Fruit fly (Drosophila melanogaster) whole organism, embryonic: Measurements from ENCODE around the gene GAPcenA.
A peak's percentile ranks its signal among the peaks of the same experiment; 100 is the strongest.

Experiments used
- Abd-B ChIP-seq: fragments of 200-800 bp; sonication (Bioruptor generic); optimal IDR thresholded peaks from 2 replicates; lab custom pipeline; 2018; ENCODE audit warnings: missing biosample characterization, mild to moderate bottlenecking, missing genetic modification characterization, moderate library complexity
- CG11398 ChIP-seq: fragments of 200-800 bp; sonication (Bioruptor generic); optimal IDR thresholded peaks from 2 replicates; lab custom pipeline; 2016; ENCODE audit warnings: missing biosample characterization, missing genetic modification characterization
- CG11456 ChIP-seq: fragments of 200-800 bp; sonication (Bioruptor generic); IDR thresholded peaks from 3 replicates; pipeline ENCODE4 v1.3.6; 2022; ENCODE audit warnings: missing biosample characterization, missing genetic modification characterization
- CG12219 ChIP-seq: fragments of 200-800 bp; sonication (Bioruptor generic); optimal IDR thresholded peaks from 3 replicates; lab custom pipeline; 2018; ENCODE audit warnings: missing biosample characterization, mild to moderate bottlenecking, missing genetic modification characterization
- CG12942 ChIP-seq: fragments of 200-800 bp; sonication (Bioruptor generic); optimal IDR thresholded peaks from 3 replicates; lab custom pipeline; 2016; ENCODE audit warnings: missing biosample characterization, missing genetic modification characterization
- CG13287 ChIP-seq: fragments of 200-800 bp; sonication (Bioruptor generic); IDR thresholded peaks from 2 replicates; pipeline ENCODE4 v1.3.6; 2022; ENCODE audit warnings: missing biosample characterization, missing genetic modification characterization; ENCODE audit not compliant: partially characterized antibody
- CG13296 ChIP-seq: fragments of 200-800 bp; sonication (Bioruptor generic); optimal IDR thresholded peaks from 3 replicates; lab custom pipeline; 2018; ENCODE audit warnings: missing biosample characterization, mild to moderate bottlenecking, missing genetic modification characterization
- CG17568 ChIP-seq: fragments of 200-800 bp; sonication (Bioruptor generic); optimal IDR thresholded peaks from 2 replicates; lab custom pipeline; 2018; ENCODE audit warnings: missing biosample characterization, mild to moderate bottlenecking, missing genetic modification characterization, moderate library complexity
- CG17829 ChIP-seq: fragments of 200-800 bp; optimal IDR thresholded peaks from 2 replicates; lab custom pipeline; 2019; ENCODE audit warnings: missing biosample characterization, mild to moderate bottlenecking, missing genetic modification characterization, moderate library complexity
- CG18011 ChIP-seq: fragments of 200-800 bp; sonication (Bioruptor generic); optimal IDR thresholded peaks from 2 replicates; lab custom pipeline; 2017; ENCODE audit warnings: missing biosample characterization, missing genetic modification characterization, mild to moderate bottlenecking, moderate library complexity, missing genotype
- CG30431 ChIP-seq: fragments of 200-800 bp; sonication (Bioruptor generic); optimal IDR thresholded peaks from 2 replicates; lab custom pipeline; 2017; ENCODE audit warnings: missing biosample characterization, missing genetic modification characterization
- CG7786 ChIP-seq: fragments of 200-800 bp; sonication (Bioruptor generic); optimal IDR thresholded peaks from 2 replicates; lab custom pipeline; 2016; ENCODE audit warnings: missing biosample characterization, missing genetic modification characterization
- CG8281 ChIP-seq: fragments of 200-800 bp; sonication (Bioruptor generic); optimal IDR thresholded peaks from 2 replicates; lab custom pipeline; 2018; ENCODE audit warnings: missing biosample characterization, mild to moderate bottlenecking, missing genetic modification characterization, moderate library complexity
- CG8388 ChIP-seq: fragments of 200-800 bp; sonication (Bioruptor generic); optimal IDR thresholded peaks from 2 replicates; lab custom pipeline; 2019; ENCODE audit warnings: missing biosample characterization, mild to moderate bottlenecking, missing genetic modification characterization, moderate library complexity
- CG8944 ChIP-seq: fragments of 200-800 bp; sonication (Bioruptor generic); optimal IDR thresholded peaks from 3 replicates; lab custom pipeline; 2016; ENCODE audit warnings: missing biosample characterization, missing genetic modification characterization
- CG9215 ChIP-seq: fragments of 200-800 bp; sonication (Bioruptor generic); IDR thresholded peaks from 2 replicates; pipeline ENCODE4 v1.3.6; 2022; ENCODE audit warnings: missing biosample characterization, missing genetic modification characterization
- CG9797 ChIP-seq: fragments of 200-800 bp; sonication (Bioruptor generic); optimal IDR thresholded peaks from 3 replicates; lab custom pipeline; 2018; ENCODE audit warnings: missing biosample characterization, mild to moderate bottlenecking, missing genetic modification characterization
- E2f1 ChIP-seq: fragments of 200-800 bp; sonication (Bioruptor generic); IDR thresholded peaks from 2 replicates; pipeline ENCODE4 v1.3.6; 2022; ENCODE audit warnings: missing biosample characterization, missing genetic modification characterization
- Fer3 ChIP-seq: fragments of 200-800 bp; sonication (Bioruptor generic); optimal IDR thresholded peaks from 2 replicates; lab custom pipeline; 2018; ENCODE audit warnings: missing biosample characterization, mild to moderate bottlenecking, missing genetic modification characterization, moderate library complexity
- HHEX ChIP-seq: fragments of 200-800 bp; sonication (Bioruptor generic); optimal IDR thresholded peaks from 3 replicates; lab custom pipeline; 2017; ENCODE audit warnings: missing biosample characterization, mild to moderate bottlenecking, missing genetic modification characterization, missing genetic modification reagents
- HmgZ ChIP-seq: fragments of 200-800 bp; sonication (Bioruptor generic); optimal IDR thresholded peaks from 2 replicates; lab custom pipeline; 2018; ENCODE audit warnings: missing biosample characterization, mild to moderate bottlenecking, missing genetic modification characterization
- MESR4 ChIP-seq: fragments of 200-800 bp; sonication (Bioruptor generic); optimal IDR thresholded peaks from 2 replicates; lab custom pipeline; 2018; ENCODE audit warnings: missing biosample characterization, mild to moderate bottlenecking, missing genetic modification characterization, moderate library complexity
- Max ChIP-seq: fragments of 200-800 bp; sonication (Bioruptor generic); optimal IDR thresholded peaks from 2 replicates; lab custom pipeline; 2016; ENCODE audit warnings: missing biosample characterization, mild to moderate bottlenecking, missing genetic modification characterization
- Meics ChIP-seq: fragments of 200-800 bp; sonication (Bioruptor generic); optimal IDR thresholded peaks from 2 replicates; lab custom pipeline; 2017; ENCODE audit warnings: missing biosample characterization, mild to moderate bottlenecking, missing genetic modification characterization
- Mrtf ChIP-seq: fragments of 200-800 bp; sonication (Bioruptor generic); IDR thresholded peaks from 3 replicates; pipeline ENCODE4 v1.3.6; 2022; ENCODE audit warnings: missing biosample characterization, missing genetic modification characterization
- Myb ChIP-seq: fragments of 200-800 bp; sonication (Bioruptor generic); optimal IDR thresholded peaks from 2 replicates; lab custom pipeline; 2016; ENCODE audit warnings: missing biosample characterization, missing genetic modification characterization
- PHDP ChIP-seq: fragments of 200-800 bp; sonication (Bioruptor generic); optimal IDR thresholded peaks from 3 replicates; lab custom pipeline; 2018; ENCODE audit warnings: missing biosample characterization, mild to moderate bottlenecking, missing genetic modification characterization, moderate library complexity
- Pdp1 ChIP-seq, 2 experiments: fragments of 200-800 bp; sonication (Bioruptor generic); optimal IDR thresholded peaks; 3 replicates each; lab custom pipeline; 2016; ENCODE audit warnings: missing biosample characterization in 2 of 2, missing genetic modification characterization in 2 of 2, mild to moderate bottlenecking in 1 of 2, moderate library complexity in 1 of 2
- Side ChIP-seq: fragments of 200-800 bp; sonication (Bioruptor generic); optimal IDR thresholded peaks from 2 replicates; lab custom pipeline; 2016; ENCODE audit warnings: missing biosample characterization, missing genetic modification characterization
- YL-1 ChIP-seq: fragments of 200-800 bp; sonication (Bioruptor generic); optimal IDR thresholded peaks from 3 replicates; lab custom pipeline; 2017; ENCODE audit warnings: missing biosample characterization, mild to moderate bottlenecking, missing genetic modification characterization
- ara ChIP-seq: fragments of 200-800 bp; sonication (Bioruptor generic); IDR thresholded peaks from 2 replicates; pipeline ENCODE4 v1.3.6; 2022; ENCODE audit warnings: missing biosample characterization, missing genetic modification characterization
- caup ChIP-seq: fragments of 200-800 bp; sonication (Bioruptor generic); optimal IDR thresholded peaks from 3 replicates; lab custom pipeline; 2017; ENCODE audit warnings: missing biosample characterization, mild to moderate bottlenecking, missing genetic modification characterization, moderate library complexity; ENCODE audit not compliant: severe bottlenecking
- cg ChIP-seq: fragments of 200-800 bp; sonication (Bioruptor generic); optimal IDR thresholded peaks from 3 replicates; lab custom pipeline; 2019; ENCODE audit warnings: missing biosample characterization, mild to moderate bottlenecking, missing genetic modification characterization, moderate library complexity
- ewg ChIP-seq: fragments of 200-800 bp; sonication (Bioruptor generic); optimal IDR thresholded peaks from 3 replicates; lab custom pipeline; 2017; ENCODE audit warnings: mild to moderate bottlenecking, missing biosample characterization, missing genetic modification reagents, missing genetic modification characterization
- ftz-f1 ChIP-seq: fragments of 200-800 bp; sonication (Bioruptor generic); optimal IDR thresholded peaks from 2 replicates; lab custom pipeline; 2016; ENCODE audit warnings: missing biosample characterization, missing genetic modification characterization
- fu2 ChIP-seq: fragments of 200-800 bp; sonication (Bioruptor generic); optimal IDR thresholded peaks from 2 replicates; lab custom pipeline; 2016; ENCODE audit warnings: missing biosample characterization, missing genetic modification characterization
- hth ChIP-seq: fragments of >200 bp; optimal IDR thresholded peaks from 2 replicates; lab custom pipeline; 2017; ENCODE audit warnings: inconsistent platforms
- kay ChIP-seq: fragments of 200-800 bp; sonication (Bioruptor generic); optimal IDR thresholded peaks from 2 replicates; lab custom pipeline; 2016; ENCODE audit warnings: missing biosample characterization, missing genetic modification characterization
- lbe ChIP-seq: fragments of 200-800 bp; sonication (Bioruptor generic); optimal IDR thresholded peaks from 2 replicates; lab custom pipeline; 2016; ENCODE audit warnings: missing biosample characterization, mild to moderate bottlenecking, missing genetic modification characterization
- lmd ChIP-seq: fragments of 200-800 bp; sonication (Bioruptor generic); IDR thresholded peaks from 2 replicates; pipeline ENCODE4 v1.3.6; 2022; ENCODE audit warnings: missing biosample characterization, missing genetic modification characterization
- nerfin-1 ChIP-seq: fragments of 200-800 bp; sonication (Bioruptor generic); optimal IDR thresholded peaks from 3 replicates; lab custom pipeline; 2019; ENCODE audit warnings: missing biosample characterization, mild to moderate bottlenecking, missing genetic modification characterization, moderate library complexity
- nmo ChIP-seq: fragments of 200-800 bp; sonication (Bioruptor generic); optimal IDR thresholded peaks from 2 replicates; lab custom pipeline; 2018; ENCODE audit warnings: missing biosample characterization, mild to moderate bottlenecking, missing genetic modification characterization, moderate library complexity
- oc ChIP-seq: fragments of 200-800 bp; sonication (Bioruptor generic); optimal IDR thresholded peaks from 2 replicates; lab custom pipeline; 2018; ENCODE audit warnings: missing biosample characterization, mild to moderate bottlenecking, missing genetic modification characterization, moderate library complexity
- otp ChIP-seq: fragments of 200-800 bp; sonication (Bioruptor generic); IDR thresholded peaks from 3 replicates; pipeline ENCODE4, ENCODE4 v1.3.6; 2022; ENCODE audit warnings: missing biosample characterization, missing genetic modification characterization
- pnt ChIP-seq: fragments of 200-800 bp; sonication (Bioruptor generic); optimal IDR thresholded peaks from 3 replicates; lab custom pipeline; 2016; ENCODE audit warnings: missing biosample characterization, missing genetic modification characterization
- sim ChIP-seq: fragments of 200-800 bp; sonication (Bioruptor generic); IDR thresholded peaks from 2 replicates; pipeline ENCODE4 v1.3.6; 2022; ENCODE audit warnings: missing biosample characterization, missing genetic modification characterization
- so ChIP-seq: fragments of 200-800 bp; sonication (Bioruptor generic); IDR thresholded peaks from 3 replicates; pipeline ENCODE4 v1.3.6; 2022; ENCODE audit warnings: missing biosample characterization, missing genetic modification characterization
- sob ChIP-seq: fragments of 200-800 bp; sonication (Bioruptor generic); IDR thresholded peaks from 2 replicates; pipeline ENCODE4 v1.3.6; 2022; ENCODE audit warnings: missing biosample characterization, missing genetic modification characterization
- sqz ChIP-seq: fragments of 200-800 bp; sonication (Bioruptor generic); optimal IDR thresholded peaks from 3 replicates; lab custom pipeline; 2018; ENCODE audit warnings: missing biosample characterization, mild to moderate bottlenecking, missing genetic modification characterization
- vnd ChIP-seq: fragments of 200-800 bp; sonication (Bioruptor generic); IDR thresholded peaks from 3 replicates; pipeline ENCODE4 v1.3.6; 2022; ENCODE audit warnings: missing biosample characterization, missing genetic modification characterization; ENCODE audit not compliant: partially characterized antibody
- wor ChIP-seq: fragments of 200-800 bp; sonication (Bioruptor generic); IDR thresholded peaks from 2 replicates; pipeline ENCODE4 v1.3.6; 2022; ENCODE audit warnings: missing biosample characterization, missing genetic modification characterization
- yki ChIP-seq: fragments of >200 bp; optimal IDR thresholded peaks from 3 replicates; lab custom pipeline; 2018

GAPcenA gene

dm6 chr3L:8338921-8339320 lies 7.4 kb upstream of the GAPcenA start, which contains the start of gene Pex2 (continued):
- TF ChIP-seq lmd (GFP tag; lab: Robert Waterston, UW): no peak
- TF ChIP-seq CG7786 (GFP tag; lab: Kevin White, UChicago): no peak
- TF ChIP-seq nmo (GFP tag; lab: Kevin White, UChicago): no peak
- peak; percentile 24 for TF ChIP-seq PHDP
- peak; percentile 69 for TF ChIP-seq CG13287 (GFP tag; lab: Robert Waterston, UW)
- no peak for TF ChIP-seq sqz (GFP tag; lab: Kevin White, UChicago)
- no peak for TF ChIP-seq kay (GFP tag; lab: Kevin White, UChicago)
- TF ChIP-seq fu2 (GFP tag; lab: Kevin White, UChicago): no peak
- TF ChIP-seq Myb (GFP tag; lab: Kevin White, UChicago): peak; percentile 27
- peak; percentile 41 for TF ChIP-seq lbe (GFP tag; lab: Kevin White, UChicago)
- TF ChIP-seq oc (tag; lab: Kevin White, UChicago): no peak
- TF ChIP-seq caup (GFP tag; lab: Kevin White, UChicago): peak; percentile 9
- no peak for TF ChIP-seq cg
- no peak for TF ChIP-seq CG11398 (GFP tag; lab: Kevin White, UChicago)
- TF ChIP-seq so (GFP tag; lab: Robert Waterston, UW): no peak
- TF ChIP-seq pnt (GFP tag; lab: Kevin White, UChicago): no peak
- TF ChIP-seq Pdp1 (GFP tag; optimal IDR thresholded peaks at IDR 0.05; lab: Kevin White, UChicago): no peak
- TF ChIP-seq CG8281 (tag; lab: Kevin White, UChicago): no peak
- TF ChIP-seq HHEX (GFP tag; lab: Kevin White, UChicago): no peak
- no peak for TF ChIP-seq CG9215 (GFP tag; lab: Robert Waterston, UW)
- TF ChIP-seq CG9797: no peak
- no peak for TF ChIP-seq Meics
- no peak for TF ChIP-seq CG12219 (GFP tag; lab: Kevin White, UChicago)
- no peak for TF ChIP-seq ewg (GFP tag; lab: Kevin White, UChicago)
- no peak for TF ChIP-seq CG18011 (GFP tag; lab: Kevin White, UChicago)
- TF ChIP-seq CG8388 (GFP tag; lab: Kevin White, UChicago): no peak
- TF ChIP-seq CG11456: no peak
- TF ChIP-seq sob (GFP tag; lab: Robert Waterston, UW): peak; percentile 8; the same call in 1 of the 2 replicates
- no peak for TF ChIP-seq wor (GFP tag; lab: Robert Waterston, UW)
- no peak for TF ChIP-seq CG30431 (GFP tag; lab: Kevin White, UChicago)
- no peak for TF ChIP-seq ftz-f1 (GFP tag; lab: Kevin White, UChicago)
- TF ChIP-seq nerfin-1: no peak
- no peak for TF ChIP-seq Abd-B
- no peak for TF ChIP-seq Max (GFP tag; lab: Kevin White, UChicago)
- TF ChIP-seq E2f1: no peak
- no peak for TF ChIP-seq CG17568
- TF ChIP-seq CG17829 (tag; lab: Kevin White, UChicago): no peak
- TF ChIP-seq ara (GFP tag; lab: Robert Waterston, UW): no peak
- no peak for TF ChIP-seq vnd
- TF ChIP-seq CG8944 (GFP tag; lab: Kevin White, UChicago): no peak
- TF ChIP-seq Side (GFP tag; lab: Kevin White, UChicago): no peak
- TF ChIP-seq otp (GFP tag; lab: Robert Waterston, UW): no peak
- no peak for TF ChIP-seq sim (GFP tag; lab: Robert Waterston, UW)
- no peak for TF ChIP-seq hth (lab: Kevin White, UChicago)
- peak; percentile 42 for TF ChIP-seq CG13296 (GFP tag; lab: Kevin White, UChicago)
- peak; percentile 76 for TF ChIP-seq HmgZ (tag; lab: Kevin White, UChicago)
- no peak for TF ChIP-seq Fer3 (tag; lab: Kevin White, UChicago)
- TF ChIP-seq CG12942: no peak
- TF ChIP-seq MESR4 (GFP tag; lab: Kevin White, UChicago): peak; percentile 28
- peak; percentile 9 for TF ChIP-seq YL-1
- TF ChIP-seq yki (lab: Kevin White, UChicago): no peak
- TF ChIP-seq Mrtf (GFP tag; lab: Robert Waterston, UW): no peak
